Worm (Caenorhabditis elegans): Measurements from ENCODE around the gene F23D12.11.

DNA sequence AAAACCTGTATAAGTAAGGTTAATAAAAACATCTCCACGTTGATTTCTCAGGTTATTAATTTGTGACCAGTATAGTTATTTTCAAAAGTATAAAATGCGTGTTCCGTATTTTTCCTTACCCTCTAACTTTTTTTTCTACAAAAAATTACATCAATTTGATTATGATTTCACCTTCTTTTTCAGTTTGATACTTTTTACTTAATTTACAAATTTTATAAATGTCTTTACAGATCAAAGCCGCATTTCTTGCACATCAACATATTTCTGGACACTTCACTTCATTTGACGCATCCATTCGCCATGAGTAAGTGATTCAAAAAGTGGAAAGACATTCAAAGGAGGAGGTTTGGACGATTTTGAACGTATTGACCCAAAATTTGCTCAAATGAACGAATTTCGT is 35.9 kb upstream of the F23D12.11 start, which contains the start of gene Y66C5A.2:
- no peak for TF ChIP-seq sea-1 (GFP tag; conservative IDR thresholded peaks at IDR 0.05)
- no peak for TF ChIP-seq ceh-36 (tag; optimal IDR thresholded peaks at IDR 0.05)
- TF ChIP-seq ceh-13 (GFP tag; optimal IDR thresholded peaks at IDR 0.05), result no peak
- TF ChIP-seq aly-1 (tag; optimal IDR thresholded peaks at IDR 0.05), result no peak
- TF ChIP-seq pes-1 (GFP tag; IDR thresholded peaks at IDR 0.05), result no peak
- TF ChIP-seq tra-4 (tag; optimal IDR thresholded peaks at IDR 0.05), result no peak
- no peak for TF ChIP-seq hnd-1 (tag; optimal IDR thresholded peaks at IDR 0.05)
- TF ChIP-seq scrt-1 (GFP tag; IDR thresholded peaks at IDR 0.05), result no peak
- no peak for TF ChIP-seq flt-1 (GFP tag; IDR thresholded peaks at IDR 0.05)
- no peak for TF ChIP-seq B0310.2 (tag; optimal IDR thresholded peaks at IDR 0.05)
- TF ChIP-seq ama-1 (optimal IDR thresholded peaks at IDR 0.05), result no peak
- TF ChIP-seq F13C5.2 (tag; optimal IDR thresholded peaks at IDR 0.05), result no peak
- no peak for TF ChIP-seq tbx-11 (GFP tag; IDR thresholded peaks at IDR 0.05)
- no peak for TF ChIP-seq ets-7 (tag; optimal IDR thresholded peaks at IDR 0.05)

All from whole organism, early embryonic.